Worm (Caenorhabditis elegans) whole organism, L3 larva: ENCODE results near the gene mboa-4.
A peak's percentile ranks its signal among the peaks of the same experiment; 100 is the strongest.

ENCODE experiments used
- R02D3.7 ChIP-seq: fragments of 150-350 bp; optimal IDR thresholded peaks from 2 replicates; lab custom pipeline; 2014; ENCODE audit warnings: missing biosample characterization, missing genetic modification characterization
- ZK546.5 ChIP-seq: sonication (generic microtip); optimal IDR thresholded peaks from 2 replicates; lab custom pipeline; 2017; ENCODE audit warnings: missing biosample characterization, missing genetic modification characterization
- aly-2 ChIP-seq: fragments of 150-350 bp; optimal IDR thresholded peaks from 2 replicates; lab custom pipeline; 2014; ENCODE audit warnings: missing biosample characterization, missing genetic modification characterization
- ceh-16 ChIP-seq: sonication (generic microtip); optimal IDR thresholded peaks from 2 replicates; lab custom pipeline; 2017; ENCODE audit warnings: missing biosample characterization, missing genetic modification characterization
- ceh-28 ChIP-seq: fragments of 150-350 bp; optimal IDR thresholded peaks from 2 replicates; lab custom pipeline; 2014; ENCODE audit warnings: missing biosample characterization, missing genetic modification reagents, missing genetic modification characterization
- ceh-82 ChIP-seq: fragments of 150-350 bp; optimal IDR thresholded peaks from 2 replicates; lab custom pipeline; 2014; ENCODE audit warnings: missing biosample characterization, missing genetic modification characterization
- ceh-9 ChIP-seq: sonication (generic microtip); optimal IDR thresholded peaks from 2 replicates; lab custom pipeline; 2018; ENCODE audit warnings: missing biosample characterization, missing genetic modification characterization
- daf-12 ChIP-seq: fragments of 150-350 bp; optimal IDR thresholded peaks from 2 replicates; lab custom pipeline; 2014; ENCODE audit warnings: missing biosample characterization, missing genetic modification reagents, missing genetic modification characterization
- egl-5 ChIP-seq: fragments of 150-350 bp; optimal IDR thresholded peaks from 2 replicates; lab custom pipeline; 2017; ENCODE audit warnings: missing biosample characterization, missing genetic modification reagents, missing genetic modification characterization, inconsistent platforms
- elt-1 ChIP-seq: fragments of 150-350 bp; optimal IDR thresholded peaks from 2 replicates; lab custom pipeline; 2014; ENCODE audit warnings: missing biosample characterization, missing genetic modification characterization
- elt-3 ChIP-seq, 3 experiments: fragments of 150-350 bp in 1 of 3; sonication (generic microtip) in 2 of 3; optimal IDR thresholded peaks; 2 replicates in 2 of 3; 4 replicates in 1 of 3; lab custom pipeline; 2014 to 2017; ENCODE audit warnings: missing biosample characterization in 3 of 3, missing genetic modification characterization in 3 of 3
- eor-1 ChIP-seq, 2 experiments: fragments of 150-350 bp; optimal IDR thresholded peaks; 2 replicates each; lab custom pipeline; 2014 to 2018; ENCODE audit warnings: missing biosample characterization in 2 of 2, missing genetic modification characterization in 2 of 2
- fkh-10 ChIP-seq: sonication (generic microtip); optimal IDR thresholded peaks from 2 replicates; lab custom pipeline; 2017; ENCODE audit warnings: missing biosample characterization, missing genetic modification reagents, missing genetic modification characterization
- fkh-2 ChIP-seq: fragments of 150-350 bp; optimal IDR thresholded peaks from 2 replicates; lab custom pipeline; 2014; ENCODE audit warnings: missing biosample characterization, missing genetic modification reagents, missing genetic modification characterization
- fos-1 ChIP-seq: fragments of 150-350 bp; optimal IDR thresholded peaks from 2 replicates; lab custom pipeline; 2014; ENCODE audit warnings: missing biosample characterization, missing genetic modification characterization
- hmg-11 ChIP-seq: sonication (generic microtip); optimal IDR thresholded peaks from 2 replicates; lab custom pipeline; 2016; ENCODE audit warnings: missing genetic modification characterization, missing compliant biosample characterization
- jun-1 ChIP-seq: fragments of 150-350 bp; optimal IDR thresholded peaks from 2 replicates; lab custom pipeline; 2014; ENCODE audit warnings: missing biosample characterization, missing genetic modification reagents, missing genetic modification characterization
- lin-15B ChIP-seq: fragments of 150-350 bp; optimal IDR thresholded peaks from 2 replicates; lab custom pipeline; 2014; ENCODE audit warnings: missing biosample characterization, missing genetic modification characterization
- lin-39 ChIP-seq: fragments of 150-350 bp; optimal IDR thresholded peaks from 2 replicates; lab custom pipeline; 2018; ENCODE audit warnings: missing biosample characterization, missing genetic modification reagents, missing genetic modification characterization
- mdl-1 ChIP-seq: fragments of 150-350 bp; optimal IDR thresholded peaks from 2 replicates; lab custom pipeline; 2014; ENCODE audit warnings: missing biosample characterization, missing genetic modification characterization
- mml-1 ChIP-seq: fragments of 150-350 bp; sonication (generic microtip); optimal IDR thresholded peaks from 3 replicates; lab custom pipeline; 2014; ENCODE audit warnings: missing biosample characterization, missing genetic modification characterization
- nfya-1 ChIP-seq: sonication (generic microtip); optimal IDR thresholded peaks from 2 replicates; lab custom pipeline; 2017; ENCODE audit warnings: missing genetic modification characterization, mild to moderate bottlenecking, missing compliant biosample characterization, antibody characterized with exemption, moderate library complexity; ENCODE audit not compliant: insufficient read depth
- nhr-11 ChIP-seq: fragments of 150-350 bp; optimal IDR thresholded peaks from 2 replicates; lab custom pipeline; 2014; ENCODE audit warnings: missing biosample characterization, missing genetic modification characterization
- nhr-12 ChIP-seq: fragments of 150-350 bp; optimal IDR thresholded peaks from 2 replicates; lab custom pipeline; 2014; ENCODE audit warnings: missing biosample characterization, missing genetic modification characterization
- nhr-23 ChIP-seq: fragments of 150-350 bp; optimal IDR thresholded peaks from 2 replicates; lab custom pipeline; 2014; ENCODE audit warnings: missing biosample characterization, missing genetic modification reagents, missing genetic modification characterization
- nhr-237 ChIP-seq: fragments of 150-350 bp; optimal IDR thresholded peaks from 2 replicates; lab custom pipeline; 2014; ENCODE audit warnings: missing biosample characterization, missing genetic modification characterization
- nhr-25 ChIP-seq: sonication (generic microtip); optimal IDR thresholded peaks from 2 replicates; lab custom pipeline; 2017; ENCODE audit warnings: missing biosample characterization, missing genetic modification characterization
- nhr-28 ChIP-seq: fragments of 150-350 bp; optimal IDR thresholded peaks from 2 replicates; lab custom pipeline; 2014; ENCODE audit warnings: missing biosample characterization, missing genetic modification characterization
- nhr-43 ChIP-seq: sonication (generic microtip); optimal IDR thresholded peaks from 2 replicates; lab custom pipeline; 2016; ENCODE audit warnings: mild to moderate bottlenecking, missing genetic modification characterization, missing compliant biosample characterization; ENCODE audit not compliant: poor library complexity, severe bottlenecking
- nhr-67 ChIP-seq: fragments of 150-350 bp; optimal IDR thresholded peaks from 2 replicates; lab custom pipeline; 2014; ENCODE audit warnings: missing biosample characterization, missing genetic modification characterization
- nhr-76 ChIP-seq: fragments of 150-350 bp; sonication (generic microtip); optimal IDR thresholded peaks from 5 replicates; lab custom pipeline; 2014; ENCODE audit warnings: missing biosample characterization, missing genetic modification characterization
- nhr-77 ChIP-seq: fragments of 150-350 bp; optimal IDR thresholded peaks from 2 replicates; lab custom pipeline; 2014; ENCODE audit warnings: missing biosample characterization, missing genetic modification characterization
- pha-4 ChIP-seq: fragments of 150-350 bp; optimal IDR thresholded peaks from 2 replicates; lab custom pipeline; 2014; ENCODE audit warnings: missing biosample characterization, missing genetic modification reagents, missing genetic modification characterization
- pqm-1 ChIP-seq: fragments of 150-350 bp; optimal IDR thresholded peaks from 2 replicates; lab custom pipeline; 2017; ENCODE audit warnings: missing biosample characterization, missing genetic modification characterization, inconsistent platforms
- sea-2 ChIP-seq: fragments of 150-350 bp; sonication (generic microtip); optimal IDR thresholded peaks from 4 replicates; lab custom pipeline; 2014; ENCODE audit warnings: missing biosample characterization, missing genetic modification reagents, missing genetic modification characterization
- skn-1 ChIP-seq: fragments of 150-350 bp; optimal IDR thresholded peaks from 2 replicates; lab custom pipeline; 2014; ENCODE audit warnings: missing biosample characterization, missing genetic modification characterization
- snpc-4 ChIP-seq: fragments of 150-350 bp; optimal IDR thresholded peaks from 2 replicates; lab custom pipeline; 2014; ENCODE audit warnings: missing biosample characterization, missing genetic modification characterization
- tbx-2 ChIP-seq: sonication (generic microtip); optimal IDR thresholded peaks from 2 replicates; lab custom pipeline; 2016; ENCODE audit warnings: mild to moderate bottlenecking, missing genetic modification characterization, missing compliant biosample characterization
- unc-39 ChIP-seq: sonication (generic microtip); optimal IDR thresholded peaks from 4 replicates; lab custom pipeline; 2017; ENCODE audit warnings: missing biosample characterization, missing genetic modification characterization
- unc-62 ChIP-seq: fragments of 150-350 bp; sonication (generic microtip); optimal IDR thresholded peaks from 4 replicates; lab custom pipeline; 2014; ENCODE audit warnings: missing biosample characterization, missing genetic modification reagents, missing genetic modification characterization
- zag-1 ChIP-seq: fragments of 150-350 bp; optimal IDR thresholded peaks from 2 replicates; lab custom pipeline; 2014; ENCODE audit warnings: missing biosample characterization, missing genetic modification characterization
- ztf-11 ChIP-seq: fragments of 150-350 bp; optimal IDR thresholded peaks from 2 replicates; lab custom pipeline; 2014; ENCODE audit warnings: missing biosample characterization, missing genetic modification characterization
- ztf-4 ChIP-seq: fragments of 150-350 bp; optimal IDR thresholded peaks from 2 replicates; lab custom pipeline; 2014; ENCODE audit warnings: missing biosample characterization, missing genetic modification characterization

mboa-4 gene

DNA sequence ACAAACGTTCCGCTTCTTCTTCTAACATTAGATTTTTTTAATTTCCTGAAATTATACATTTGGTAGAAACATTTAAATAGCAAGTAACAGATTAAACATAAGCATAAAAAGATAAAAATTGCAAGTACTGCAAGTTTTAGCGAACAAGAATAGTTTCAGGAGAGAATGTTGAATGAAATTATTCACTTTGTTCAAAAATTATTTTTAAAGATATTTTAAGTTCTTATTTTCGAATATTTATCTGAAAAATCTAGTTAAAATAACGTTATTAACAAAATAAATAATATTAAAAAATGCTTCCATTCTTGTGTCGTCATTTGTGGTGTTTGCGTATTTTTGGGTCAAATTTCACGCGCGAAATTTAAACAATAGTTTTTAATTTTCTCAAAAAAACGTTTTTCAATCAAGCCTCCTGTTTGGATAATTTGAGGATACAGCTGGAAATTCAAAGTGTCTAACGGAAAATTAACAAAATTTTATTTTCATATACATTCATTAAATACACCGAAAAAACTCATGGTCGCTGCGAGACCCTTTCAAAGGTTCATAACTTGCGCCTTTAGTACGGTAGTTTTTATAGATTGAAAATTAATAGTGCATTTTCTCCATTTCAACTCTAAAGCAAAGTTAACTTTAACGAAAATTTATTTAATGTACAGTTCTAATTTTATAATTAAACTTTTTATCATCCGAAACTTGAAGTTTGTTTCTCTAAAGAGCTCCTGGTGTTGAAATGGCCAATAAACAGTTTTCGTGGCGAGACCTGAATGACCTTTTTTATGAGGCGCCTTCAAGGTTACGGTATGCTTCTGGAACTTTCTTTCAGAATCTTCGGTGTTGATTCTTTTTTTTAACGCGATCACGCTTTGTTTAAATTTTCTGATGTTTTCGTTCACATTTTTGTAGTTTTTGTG, 17.2 kb downstream of the mboa-4 start, which contains the start of gene skih-2:
Gene skih-2 (minus strand): TSS at position 51 of the 914 bp plus-strand sequence.
- TF ChIP-seq nfya-1 (tag; lab: Kevin White, UChicago) (peak; percentile 62), fkh-2 (no peak), fkh-10 (GFP tag; lab: Kevin White, UChicago) (no peak), nhr-77 (tag; lab: Kevin White, UChicago) (no peak), lin-39 (tag; lab: Kevin White, UChicago) (no peak), eor-1 (tag; optimal IDR thresholded peaks at IDR 0.05; lab: Kevin White, UChicago) (no peak), ZK546.5 (tag; lab: Kevin White, UChicago) (no peak), lin-15B (tag; lab: Kevin White, UChicago) (peak; percentile 28), tbx-2 (tag; lab: Kevin White, UChicago) (no peak), jun-1 (no peak), nhr-237 (tag; lab: Kevin White, UChicago) (no peak), nhr-25 (tag; lab: Kevin White, UChicago) (peak; percentile 14), ceh-9 (tag; lab: Kevin White, UChicago) (no peak), nhr-12 (tag; lab: Kevin White, UChicago) (no peak), egl-5 (tag; lab: Kevin White, UChicago) (no peak), ceh-82 (no peak), elt-3 (tag; optimal IDR thresholded peaks at IDR 0.05; lab: Kevin White, UChicago) (no peak), ceh-16 (no peak), unc-39 (tag; lab: Kevin White, UChicago) (no peak), nhr-28 (tag; lab: Kevin White, UChicago) (no peak), nhr-23 (tag; lab: Kevin White, UChicago) (peak; percentile 33), aly-2 (tag; lab: Kevin White, UChicago) (no peak), fos-1 (tag; lab: Kevin White, UChicago) (no peak), zag-1 (no peak), R02D3.7 (no peak), hmg-11 (tag; lab: Kevin White, UChicago) (no peak), mml-1 (tag; lab: Kevin White, UChicago) (no peak), pqm-1 (tag; lab: Kevin White, UChicago) (no peak), nhr-11 (tag; lab: Kevin White, UChicago) (no peak), unc-62 (no peak), ztf-4 (tag; lab: Kevin White, UChicago) (no peak), snpc-4 (no peak), nhr-67 (tag; lab: Kevin White, UChicago) (no peak), pha-4 (tag; lab: Kevin White, UChicago) (peak; percentile 73), mdl-1 (tag; lab: Kevin White, UChicago) (no peak), ztf-11 (no peak), ceh-28 (tag; lab: Kevin White, UChicago) (no peak), nhr-43 (tag; lab: Kevin White, UChicago) (no peak), nhr-76 (no peak), elt-1 (no peak), sea-2 (GFP tag; lab: Kevin White, UChicago) (no peak), skn-1 (tag; lab: Kevin White, UChicago) (no peak)

DNA sequence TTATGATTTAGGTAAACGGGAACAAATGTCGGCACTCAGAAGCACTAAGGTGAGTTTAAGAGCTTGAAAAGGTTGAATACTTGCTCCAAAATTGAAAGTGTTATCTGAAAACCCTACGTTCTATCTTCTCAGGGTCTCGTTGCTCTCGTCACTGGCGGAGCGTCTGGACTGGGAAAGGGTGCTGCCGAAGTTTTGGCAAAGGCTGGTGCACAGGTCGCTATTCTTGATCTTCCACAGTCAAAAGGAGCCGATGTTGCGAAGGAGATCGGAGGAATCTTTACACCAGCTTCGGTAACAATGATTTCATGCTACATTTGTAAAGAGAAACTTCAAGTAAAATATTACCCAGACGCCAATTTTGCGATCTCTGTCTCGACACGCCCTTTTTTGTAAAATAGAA, 28.5 kb downstream of the mboa-4 start, which contains the start of gene ard-1:
Gene ard-1 (plus strand): TSS at position 12 of the 400 bp plus-strand sequence.
- no peak for TF ChIP-seq nhr-28 (tag; lab: Kevin White, UChicago)
- TF ChIP-seq unc-62, result no peak
- no peak for TF ChIP-seq fkh-2
- no peak for TF ChIP-seq ceh-82
- no peak for TF ChIP-seq zag-1
- TF ChIP-seq nhr-25 (tag; lab: Kevin White, UChicago), result no peak
- no peak for TF ChIP-seq ceh-16
- no peak for TF ChIP-seq ztf-4 (tag; lab: Kevin White, UChicago)
- no peak for TF ChIP-seq lin-39 (tag; lab: Kevin White, UChicago)
- TF ChIP-seq tbx-2 (tag; lab: Kevin White, UChicago), result no peak
- no peak for TF ChIP-seq nhr-23 (tag; lab: Kevin White, UChicago)
- no peak for TF ChIP-seq unc-39 (tag; lab: Kevin White, UChicago)
- TF ChIP-seq daf-12 (tag; lab: Kevin White, UChicago), result no peak
- TF ChIP-seq mdl-1 (tag; lab: Kevin White, UChicago), result no peak
- no peak for TF ChIP-seq nhr-76
